Worm (Caenorhabditis elegans): ENCODE data around the gene sas-4.

Gene sas-4

DNA sequence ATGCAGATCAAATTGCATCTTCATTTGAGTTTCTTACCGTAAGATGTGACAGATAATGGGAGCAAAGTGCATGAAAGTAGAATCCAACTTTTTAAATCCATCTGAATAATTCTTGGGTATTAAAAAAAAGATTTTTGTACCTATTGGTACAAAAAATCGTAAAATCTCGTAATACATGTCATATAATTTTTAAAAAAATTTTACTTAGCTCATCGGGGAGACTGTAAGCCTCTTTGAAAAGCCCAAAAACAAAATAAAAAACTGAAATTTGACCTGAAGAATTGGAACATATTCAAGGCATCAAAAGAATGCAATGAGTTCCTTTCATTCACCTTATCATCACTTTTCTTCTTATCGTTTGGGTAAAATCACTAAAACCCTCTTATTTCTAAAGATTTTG lies 42.5 kb downstream of the sas-4 start, which contains the start of gene clec-160:
Gene clec-160, minus strand, starts transcription at position 101 of the 400 bp plus-strand sequence.
- no peak for TF ChIP-seq nhr-2 (tag; optimal IDR thresholded peaks at IDR 0.05)
- no peak for TF ChIP-seq sptf-1 (tag; optimal IDR thresholded peaks at IDR 0.05)
- no peak for TF ChIP-seq unc-62 (GFP tag; optimal IDR thresholded peaks at IDR 0.05)
- no peak for TF ChIP-seq nhr-76 (tag; optimal IDR thresholded peaks at IDR 0.05)
- TF ChIP-seq pha-4 (tag; optimal IDR thresholded peaks at IDR 0.05), result no peak
- no peak for TF ChIP-seq drap-1 (GFP tag; optimal IDR thresholded peaks at IDR 0.05)
- no peak for TF ChIP-seq ceh-83 (GFP tag; optimal IDR thresholded peaks at IDR 0.05)
- no peak for TF ChIP-seq hlh-1 (tag; optimal IDR thresholded peaks at IDR 0.05)
- no peak for TF ChIP-seq mab-5 (tag; optimal IDR thresholded peaks at IDR 0.05)
- TF ChIP-seq lin-32 (GFP tag; optimal IDR thresholded peaks at IDR 0.05), result no peak
- TF ChIP-seq nhr-237 (tag; optimal IDR thresholded peaks at IDR 0.05), result no peak
- TF ChIP-seq flh-1 (GFP tag; optimal IDR thresholded peaks at IDR 0.05), result no peak
- TF ChIP-seq mep-1 (tag; optimal IDR thresholded peaks at IDR 0.05), result no peak
- TF ChIP-seq elt-1 (tag; optimal IDR thresholded peaks at IDR 0.05; ENCODE audit: borderline replicate concordance, insufficient read depth), result no peak
- no peak for TF ChIP-seq ceh-43 (GFP tag; optimal IDR thresholded peaks at IDR 0.05)
- TF ChIP-seq mls-2 (tag; optimal IDR thresholded peaks at IDR 0.05), result no peak
- TF ChIP-seq unc-39 (tag; optimal IDR thresholded peaks at IDR 0.05), result no peak
- no peak for TF ChIP-seq ztf-11 (tag; optimal IDR thresholded peaks at IDR 0.05)

DNA sequence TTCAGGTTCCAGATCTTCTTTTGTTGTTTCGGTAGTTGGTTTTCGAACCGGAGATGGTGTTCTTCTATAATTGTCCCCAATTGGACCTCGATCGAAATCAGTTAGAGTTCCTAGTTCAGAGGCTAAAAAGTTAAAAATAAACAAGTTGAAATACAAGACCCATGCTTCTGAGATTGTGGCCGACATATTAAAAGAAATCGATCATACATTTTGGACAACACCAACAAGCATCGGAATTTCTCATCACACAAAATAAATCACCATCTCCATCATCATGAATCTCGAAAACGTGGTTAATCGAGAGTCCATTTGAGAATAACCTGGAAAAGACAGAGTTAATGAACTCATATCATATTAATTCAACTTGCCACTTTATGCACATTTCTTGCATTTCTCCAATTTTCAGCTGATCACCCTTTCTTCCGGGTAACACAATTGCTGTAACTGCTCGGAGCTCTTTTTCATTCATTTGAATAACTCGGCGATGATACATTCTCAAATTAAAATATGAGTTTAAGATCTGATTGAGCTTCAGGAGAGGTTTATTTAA lies 46.6 kb downstream of the sas-4 start, which contains the start of the genes mps-4 and F09G8.10:
Gene mps-4, minus strand, starts transcription at position 101 of the 550 bp plus-strand sequence.
Gene F09G8.10, minus strand, starts transcription at position 500 of the 550 bp plus-strand sequence.
- TF ChIP-seq ham-2 (GFP tag; optimal IDR thresholded peaks at IDR 0.05) (no peak), sptf-1 (tag; optimal IDR thresholded peaks at IDR 0.05) (no peak), lsy-2 (tag; optimal IDR thresholded peaks at IDR 0.05) (no peak), drap-1 (GFP tag; optimal IDR thresholded peaks at IDR 0.05) (no peak), elt-1 (tag; optimal IDR thresholded peaks at IDR 0.05; ENCODE audit: borderline replicate concordance, insufficient read depth) (no peak), nhr-28 (tag; optimal IDR thresholded peaks at IDR 0.05) (no peak), mab-5 (tag; optimal IDR thresholded peaks at IDR 0.05) (no peak), zip-8 (tag; optimal IDR thresholded peaks at IDR 0.05) (no peak), M03D4.4 (tag; optimal IDR thresholded peaks at IDR 0.05) (no peak), nhr-12 (tag; optimal IDR thresholded peaks at IDR 0.05) (no peak), flh-1 (GFP tag; optimal IDR thresholded peaks at IDR 0.05) (no peak)

DNA sequence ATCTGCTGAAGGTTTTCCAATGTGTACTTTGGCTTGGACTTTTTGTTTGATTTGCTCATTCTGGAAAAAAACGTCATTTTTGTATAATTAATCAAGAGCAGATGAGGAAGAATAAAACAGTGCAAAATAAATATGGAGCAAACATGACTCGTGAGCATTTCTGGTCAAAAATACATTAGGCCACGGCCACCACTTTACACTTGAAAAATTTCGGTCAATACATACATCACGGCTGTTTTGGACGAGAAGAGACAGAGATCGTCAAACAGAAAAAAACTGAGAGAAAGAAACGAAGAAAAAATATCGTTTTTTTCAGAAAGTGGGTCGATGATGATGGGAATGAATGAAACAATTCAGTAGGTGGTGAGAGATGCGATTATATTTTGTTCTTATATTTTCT lies 50.1 kb downstream of the sas-4 start, which contains the start of the genes F09G8.7 and crn-7:
Gene F09G8.7, minus strand, starts transcription at position 60 of the 400 bp plus-strand sequence.
Gene crn-7, plus strand, starts transcription at position 236 of the 400 bp plus-strand sequence.
- TF ChIP-seq nhr-2 (tag; optimal IDR thresholded peaks at IDR 0.05), result no peak
- TF ChIP-seq blmp-1 (tag; optimal IDR thresholded peaks at IDR 0.05), result no peak
- peak; percentile 2 for TF ChIP-seq mep-1 (tag; optimal IDR thresholded peaks at IDR 0.05)

DNA sequence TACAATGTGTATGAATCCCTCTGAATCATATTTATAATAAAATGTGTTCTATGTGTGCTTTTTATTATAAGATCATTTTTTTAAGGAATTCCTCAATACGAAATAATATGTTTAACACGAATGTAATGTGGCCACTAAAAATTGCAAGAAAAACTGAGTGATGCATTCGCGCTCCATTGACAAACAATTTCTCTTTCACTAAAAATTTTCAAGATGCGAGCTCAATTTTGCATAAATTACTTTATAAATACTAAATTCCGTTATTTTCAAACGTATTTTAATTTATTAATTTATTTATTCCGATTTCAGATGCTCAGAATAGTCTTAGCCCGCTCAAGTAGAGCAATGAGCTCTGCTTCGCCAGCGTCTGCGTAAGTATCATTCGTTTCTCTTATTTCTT lies 52.6 kb downstream of the sas-4 start, which contains the start of gene mrps-9:
Gene mrps-9, plus strand, starts transcription at position 310 of the 400 bp plus-strand sequence.
- TF ChIP-seq ceh-83 (GFP tag; optimal IDR thresholded peaks at IDR 0.05), result peak; percentile 58
- TF ChIP-seq blmp-1 (tag; optimal IDR thresholded peaks at IDR 0.05), result peak; percentile 0
- TF ChIP-seq lin-13 (tag; optimal IDR thresholded peaks at IDR 0.05), result no peak
